Fruit fly (Drosophila melanogaster): ENCODE results near the gene Uxs.

Uxs gene

dm6 chr3L:8197779-8198279, 17.1 kb downstream of the Uxs start, which contains the start of the genes UbcE2M and Dhps:
Gene UbcE2M, minus strand, starts transcription at chr3L:8197987.
Gene Dhps, plus strand, starts transcription at chr3L:8198207.
- TF ChIP-seq CG8478 (optimal IDR thresholded peaks at IDR 0.05) = no peak
- TF ChIP-seq pan (optimal IDR thresholded peaks at IDR 0.05) = no peak
- no peak for TF ChIP-seq EcR (GFP tag; optimal IDR thresholded peaks at IDR 0.05)
- TF ChIP-seq Dll (optimal IDR thresholded peaks at IDR 0.05) = no peak
- no peak for TF ChIP-seq usp (GFP tag; optimal IDR thresholded peaks at IDR 0.05)
- TF ChIP-seq psq (optimal IDR thresholded peaks at IDR 0.05) = no peak

DNA sequence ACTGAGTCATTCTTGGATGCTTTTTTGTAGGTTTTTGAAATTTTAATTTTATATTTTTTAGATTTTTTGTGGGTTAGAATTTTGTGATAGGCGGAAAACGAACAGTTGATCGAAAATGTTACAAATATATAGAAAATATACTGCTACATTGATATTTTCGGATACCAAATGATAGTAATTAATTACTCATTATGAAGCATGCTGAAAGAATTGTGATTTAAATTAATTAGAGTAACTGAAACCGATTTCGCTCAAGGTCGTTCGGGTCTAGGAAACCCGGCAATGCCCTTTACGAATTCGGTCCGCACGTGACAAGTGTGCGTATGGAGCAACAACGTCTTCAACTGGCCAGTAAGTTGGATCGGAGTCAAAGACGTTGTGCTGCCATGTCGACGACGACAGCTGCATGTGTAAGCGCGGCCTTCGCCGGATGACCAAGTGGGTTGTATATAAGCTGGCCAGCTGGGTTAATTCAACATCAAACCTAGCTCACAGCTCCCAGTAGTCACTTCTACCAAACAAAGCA, 21.7 kb downstream of the Uxs start, which contains the start of the genes CG7366 and CG13679:
Gene CG7366, minus strand, starts transcription at position 101 of the 526 bp plus-strand sequence.
Gene CG13679, plus strand, starts transcription at position 476 of the 526 bp plus-strand sequence.
- TF ChIP-seq Dll (optimal IDR thresholded peaks at IDR 0.05) (no peak), CG8478 (optimal IDR thresholded peaks at IDR 0.05) (no peak), usp (GFP tag; optimal IDR thresholded peaks at IDR 0.05) (no peak), psq (optimal IDR thresholded peaks at IDR 0.05) (no peak), EcR (GFP tag; optimal IDR thresholded peaks at IDR 0.05) (no peak), pan (optimal IDR thresholded peaks at IDR 0.05) (no peak)

DNA sequence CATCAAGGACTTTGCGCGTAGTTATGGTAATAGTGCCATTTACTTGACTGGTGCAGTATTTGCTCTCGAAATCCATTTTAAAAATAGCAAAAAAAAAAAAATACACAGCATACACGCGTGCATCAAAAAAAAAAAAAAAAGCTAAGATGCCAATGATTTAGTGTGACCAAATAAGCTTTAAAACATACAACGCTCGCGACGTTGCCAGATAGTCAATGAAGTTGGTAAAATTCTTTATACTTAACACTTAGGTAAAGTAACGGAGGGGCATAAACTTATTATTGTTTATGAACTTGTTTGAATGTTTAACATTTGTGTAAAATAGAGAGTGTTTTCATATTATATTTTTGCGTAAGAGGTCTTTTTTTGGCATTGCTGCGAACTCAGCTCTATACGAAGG, 29.9 kb downstream of the Uxs start, which contains the start of gene tut:
Gene tut, minus strand, starts transcription at position 148 of the 400 bp plus-strand sequence.
- TF ChIP-seq Dll (optimal IDR thresholded peaks at IDR 0.05) (no peak), CG8478 (optimal IDR thresholded peaks at IDR 0.05) (no peak), EcR (GFP tag; optimal IDR thresholded peaks at IDR 0.05) (no peak), psq (optimal IDR thresholded peaks at IDR 0.05) (no peak), pan (optimal IDR thresholded peaks at IDR 0.05) (no peak), usp (GFP tag; optimal IDR thresholded peaks at IDR 0.05) (no peak)

- TF ChIP-seq psq (optimal IDR thresholded peaks at IDR 0.05) = no peak
- no peak for TF ChIP-seq EcR (GFP tag; optimal IDR thresholded peaks at IDR 0.05)
- no peak for TF ChIP-seq CG8478 (optimal IDR thresholded peaks at IDR 0.05)
- no peak for TF ChIP-seq usp (GFP tag; optimal IDR thresholded peaks at IDR 0.05)
- no peak for TF ChIP-seq pan (optimal IDR thresholded peaks at IDR 0.05)
- no peak for TF ChIP-seq Dll (optimal IDR thresholded peaks at IDR 0.05)
Measured at dm6 chr3L:8211590-8211989, 30.9 kb downstream of the Uxs start, which contains the start of gene CG8006. Gene CG8006, plus strand, starts transcription at chr3L:8211890.

DNA sequence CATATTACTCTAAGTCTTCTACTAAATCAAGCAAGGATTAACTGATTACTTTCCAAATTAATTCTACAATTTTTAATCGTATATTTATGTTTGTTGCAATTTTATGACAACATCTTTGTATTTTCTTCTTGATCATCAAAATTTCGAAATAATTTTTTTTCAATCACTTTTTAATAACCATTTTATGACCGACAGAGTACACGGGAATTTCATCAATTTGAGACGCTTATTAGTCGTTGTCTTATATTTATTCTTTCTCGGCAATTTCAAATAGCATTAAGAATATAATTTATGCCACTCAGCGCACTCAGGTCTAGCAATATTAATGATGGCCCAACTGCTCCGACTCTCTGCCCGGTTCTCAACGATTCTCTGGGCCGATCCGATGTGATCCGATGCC, 34.3 kb downstream of the Uxs start, which contains the start of gene CG8012:
Gene CG8012, plus strand, starts transcription at position 301 of the 400 bp plus-strand sequence.
- TF ChIP-seq pan (optimal IDR thresholded peaks at IDR 0.05) (no peak), usp (GFP tag; optimal IDR thresholded peaks at IDR 0.05) (no peak), EcR (GFP tag; optimal IDR thresholded peaks at IDR 0.05) (no peak), psq (optimal IDR thresholded peaks at IDR 0.05) (no peak), Dll (optimal IDR thresholded peaks at IDR 0.05) (no peak), CG8478 (optimal IDR thresholded peaks at IDR 0.05) (no peak)

dm6 chr3L:8218883-8219282, 38.2 kb downstream of the Uxs start, which contains the start of gene CG13674:
Gene CG13674, minus strand, starts transcription at chr3L:8218983.
- no peak for TF ChIP-seq EcR (GFP tag; optimal IDR thresholded peaks at IDR 0.05)
- no peak for TF ChIP-seq Dll (optimal IDR thresholded peaks at IDR 0.05)
- TF ChIP-seq pan (optimal IDR thresholded peaks at IDR 0.05) = no peak
- no peak for TF ChIP-seq CG8478 (optimal IDR thresholded peaks at IDR 0.05)
- TF ChIP-seq psq (optimal IDR thresholded peaks at IDR 0.05) = no peak
- no peak for TF ChIP-seq usp (GFP tag; optimal IDR thresholded peaks at IDR 0.05)

- TF ChIP-seq psq (optimal IDR thresholded peaks at IDR 0.05) (no peak), pan (optimal IDR thresholded peaks at IDR 0.05) (no peak), CG8478 (optimal IDR thresholded peaks at IDR 0.05) (no peak), EcR (GFP tag; optimal IDR thresholded peaks at IDR 0.05) (no peak), Dll (optimal IDR thresholded peaks at IDR 0.05) (no peak), usp (GFP tag; optimal IDR thresholded peaks at IDR 0.05) (no peak)
Measured at dm6 chr3L:8219687-8220086, 39.0 kb downstream of the Uxs start.

DNA sequence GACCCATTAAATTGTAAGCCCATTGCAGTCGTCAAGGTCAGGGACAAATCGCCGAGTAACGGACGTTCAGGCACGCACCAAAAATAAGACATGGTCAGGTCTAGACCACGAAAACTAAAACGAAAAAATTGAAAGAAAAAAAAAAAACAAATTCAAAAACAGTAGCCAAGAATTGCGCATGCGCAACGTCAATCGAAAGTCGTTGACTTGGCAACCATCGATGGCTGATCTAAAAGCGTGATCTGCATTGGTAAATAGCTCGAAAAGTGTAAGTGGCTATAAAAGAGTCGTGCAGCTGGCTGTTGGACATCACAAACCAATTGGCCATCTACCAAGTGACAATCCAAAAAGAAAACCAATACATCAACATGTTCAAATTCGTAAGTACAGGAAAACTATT, 41.1 kb downstream of the Uxs start, which contains the start of gene CG13678:
Gene CG13678, plus strand, starts transcription at position 307 of the 400 bp plus-strand sequence.
- TF ChIP-seq EcR (GFP tag; optimal IDR thresholded peaks at IDR 0.05) (no peak), psq (optimal IDR thresholded peaks at IDR 0.05) (no peak), Dll (optimal IDR thresholded peaks at IDR 0.05) (no peak)

dm6 chr3L:8228924-8229323, 48.2 kb downstream of the Uxs start, which contains the start of gene eIF4E3:
Gene eIF4E3, plus strand, starts transcription at chr3L:8229224.
- no peak for TF ChIP-seq psq (optimal IDR thresholded peaks at IDR 0.05)
- TF ChIP-seq CG8478 (optimal IDR thresholded peaks at IDR 0.05) = no peak
- TF ChIP-seq usp (GFP tag; optimal IDR thresholded peaks at IDR 0.05) = no peak
- no peak for TF ChIP-seq pan (optimal IDR thresholded peaks at IDR 0.05)
